Fruit fly (Drosophila melanogaster) whole organism, prepupa: ENCODE measurements around the gene rtv.

Experiments
- Blimp-1 ChIP-seq: fragments of 200-800 bp; sonication (Bioruptor generic); optimal IDR thresholded peaks from 3 replicates; lab custom pipeline; 2017; ENCODE audit warnings: missing biosample characterization, missing genetic modification characterization, mild to moderate bottlenecking, moderate library complexity, missing genetic modification reagents
- CG10631 ChIP-seq: fragments of 200-800 bp; sonication (Bioruptor generic); optimal IDR thresholded peaks from 2 replicates; lab custom pipeline; 2016; ENCODE audit warnings: missing biosample characterization, missing genetic modification characterization
- CG10669 ChIP-seq: fragments of 200-800 bp; sonication (Bioruptor generic); optimal IDR thresholded peaks from 3 replicates; lab custom pipeline; 2018; ENCODE audit warnings: missing biosample characterization, mild to moderate bottlenecking, missing genetic modification characterization, moderate library complexity
- CG11294 ChIP-seq: fragments of 200-800 bp; sonication (Bioruptor generic); IDR thresholded peaks from 2 replicates; pipeline ENCODE4 v1.3.6; 2022; ENCODE audit warnings: missing biosample characterization, missing genetic modification characterization
- CG1621 ChIP-seq: fragments of 200-800 bp; sonication (Bioruptor generic); optimal IDR thresholded peaks from 3 replicates; lab custom pipeline; 2018; ENCODE audit warnings: missing biosample characterization, mild to moderate bottlenecking, missing genetic modification characterization
- CG16779 ChIP-seq: fragments of 200-800 bp; sonication (Bioruptor generic); optimal IDR thresholded peaks from 3 replicates; lab custom pipeline; 2017; ENCODE audit warnings: missing biosample characterization, mild to moderate bottlenecking, missing genetic modification characterization
- CG3032 ChIP-seq: fragments of 200-800 bp; optimal IDR thresholded peaks from 2 replicates; lab custom pipeline; 2019; ENCODE audit warnings: missing biosample characterization, mild to moderate bottlenecking, missing genetic modification characterization, moderate library complexity
- CG31627 ChIP-seq: fragments of 200-800 bp; sonication (Bioruptor generic); optimal IDR thresholded peaks from 3 replicates; lab custom pipeline; 2016; ENCODE audit warnings: missing biosample characterization, missing genetic modification characterization
- CG6163 ChIP-seq: fragments of 200-800 bp; sonication (Bioruptor generic); IDR thresholded peaks from 3 replicates; pipeline ENCODE4 v1.3.6; 2022; ENCODE audit warnings: missing biosample characterization, missing genetic modification characterization
- CG6792 ChIP-seq: fragments of 200-800 bp; sonication (Bioruptor generic); optimal IDR thresholded peaks from 3 replicates; lab custom pipeline; 2016; ENCODE audit warnings: missing biosample characterization, missing genetic modification characterization
- CG6808 ChIP-seq: fragments of 200-800 bp; sonication (Bioruptor generic); optimal IDR thresholded peaks from 3 replicates; lab custom pipeline; 2017; ENCODE audit warnings: missing biosample characterization, missing genetic modification characterization, mild to moderate bottlenecking, moderate library complexity, missing genetic modification reagents
- CG8319 ChIP-seq: fragments of 200-800 bp; sonication (Bioruptor generic); optimal IDR thresholded peaks from 3 replicates; lab custom pipeline; 2016; ENCODE audit warnings: missing biosample characterization, missing genetic modification characterization
- CG8632 ChIP-seq: fragments of 200-800 bp; sonication (Bioruptor generic); optimal IDR thresholded peaks from 3 replicates; lab custom pipeline; 2016; ENCODE audit warnings: missing biosample characterization, missing genetic modification characterization
- CG9139 ChIP-seq: fragments of 200-800 bp; sonication (Bioruptor generic); optimal IDR thresholded peaks from 3 replicates; lab custom pipeline; 2017; ENCODE audit warnings: missing biosample characterization, mild to moderate bottlenecking, missing genetic modification characterization
- Eip75B ChIP-seq: fragments of 200-800 bp; sonication (Bioruptor generic); optimal IDR thresholded peaks from 3 replicates; lab custom pipeline; 2016; ENCODE audit warnings: missing biosample characterization, missing genetic modification characterization
- Eip78C ChIP-seq: fragments of 200-800 bp; sonication (Bioruptor generic); peaks from one replicate; lab custom pipeline; 2016; ENCODE audit warnings: missing biosample characterization, missing genetic modification characterization
- Ets21C ChIP-seq: fragments of 200-800 bp; sonication (Bioruptor generic); optimal IDR thresholded peaks from 3 replicates; lab custom pipeline; 2016; ENCODE audit warnings: missing biosample characterization, missing genetic modification characterization
- Gug ChIP-seq: fragments of 200-800 bp; sonication (Bioruptor generic); IDR thresholded peaks from 2 replicates; pipeline ENCODE4 v1.3.6; 2022; ENCODE audit warnings: missing biosample characterization, missing genetic modification characterization
- Hr38 ChIP-seq: sonication (Bioruptor generic); optimal IDR thresholded peaks from 2 replicates; lab custom pipeline; 2016; ENCODE audit warnings: missing biosample characterization, missing genetic modification characterization
- Hr4 ChIP-seq: fragments of 200-800 bp; sonication (Bioruptor generic); optimal IDR thresholded peaks from 3 replicates; lab custom pipeline; 2016; ENCODE audit warnings: missing biosample characterization, missing genetic modification characterization
- Lpt ChIP-seq: fragments of 200-800 bp; sonication (Bioruptor generic); optimal IDR thresholded peaks from 3 replicates; lab custom pipeline; 2016; ENCODE audit warnings: missing biosample characterization, missing genetic modification characterization
- Met ChIP-seq: fragments of 200-800 bp; sonication (Bioruptor generic); optimal IDR thresholded peaks from 3 replicates; lab custom pipeline; 2016; ENCODE audit warnings: missing biosample characterization, missing genetic modification characterization
- Smox ChIP-seq: fragments of 200-800 bp; sonication (Bioruptor generic); optimal IDR thresholded peaks from 3 replicates; lab custom pipeline; 2016; ENCODE audit warnings: missing biosample characterization, missing genetic modification characterization
- Sox15 ChIP-seq: fragments of 200-800 bp; sonication (Bioruptor generic); optimal IDR thresholded peaks from 3 replicates; lab custom pipeline; 2016; ENCODE audit warnings: missing biosample characterization, missing genetic modification characterization
- achi ChIP-seq: fragments of 200-800 bp; sonication (Bioruptor generic); optimal IDR thresholded peaks from 3 replicates; lab custom pipeline; 2016; ENCODE audit warnings: missing biosample characterization, missing genetic modification characterization
- dac ChIP-seq: fragments of 200-800 bp; sonication (Bioruptor generic); optimal IDR thresholded peaks from 2 replicates; lab custom pipeline; 2017; ENCODE audit warnings: missing biosample characterization, mild to moderate bottlenecking, missing genetic modification characterization
- dsx ChIP-seq: fragments of 200-800 bp; optimal IDR thresholded peaks from 3 replicates; lab custom pipeline; 2019; ENCODE audit warnings: missing biosample characterization, mild to moderate bottlenecking, missing genetic modification characterization, moderate library complexity; ENCODE audit not compliant: poor library complexity, severe bottlenecking
- eg ChIP-seq: fragments of 200-800 bp; sonication (Bioruptor generic); IDR thresholded peaks from 3 replicates; pipeline ENCODE4 v1.3.6; 2022; ENCODE audit warnings: missing biosample characterization, missing genetic modification characterization
- fd59A ChIP-seq: fragments of 200-800 bp; sonication (Bioruptor generic); optimal IDR thresholded peaks from 2 replicates; lab custom pipeline; 2017; ENCODE audit warnings: missing biosample characterization, mild to moderate bottlenecking, missing genetic modification characterization, missing genetic modification reagents
- fd85E ChIP-seq: fragments of 200-800 bp; sonication (Bioruptor generic); optimal IDR thresholded peaks from 3 replicates; lab custom pipeline; 2016; ENCODE audit warnings: missing biosample characterization, missing genetic modification characterization
- salr ChIP-seq, 2 experiments: fragments of 200-800 bp; sonication (Bioruptor generic); optimal IDR thresholded peaks; 3 replicates each; lab custom pipeline; 2016 to 2018; ENCODE audit warnings: missing biosample characterization in 2 of 2, missing genetic modification characterization in 2 of 2, mild to moderate bottlenecking in 1 of 2
- svp ChIP-seq: fragments of 200-800 bp; sonication (Bioruptor generic); peaks from one replicate; lab custom pipeline; 2016; ENCODE audit warnings: missing biosample characterization, missing genetic modification characterization

Gene rtv

dm6 chrX:11146598-11147176 lies 7.1 kb downstream of the rtv start (continued):
- TF ChIP-seq Blimp-1 (GFP tag; lab: Kevin White, UChicago) (no peak), Ets21C (GFP tag; lab: Kevin White, UChicago) (no peak), CG9139 (GFP tag; lab: Kevin White, UChicago) (no peak), CG10669 (GFP tag; lab: Kevin White, UChicago) (peak; percentile 44), achi (peak; percentile 14), CG10631 (no peak), Met (GFP tag; lab: Kevin White, UChicago) (peak; percentile 16), Gug (GFP tag; lab: Robert Waterston, UW) (0 out of 2 replicates have a peak, but pooled peaks have one; percentile 9)

DNA sequence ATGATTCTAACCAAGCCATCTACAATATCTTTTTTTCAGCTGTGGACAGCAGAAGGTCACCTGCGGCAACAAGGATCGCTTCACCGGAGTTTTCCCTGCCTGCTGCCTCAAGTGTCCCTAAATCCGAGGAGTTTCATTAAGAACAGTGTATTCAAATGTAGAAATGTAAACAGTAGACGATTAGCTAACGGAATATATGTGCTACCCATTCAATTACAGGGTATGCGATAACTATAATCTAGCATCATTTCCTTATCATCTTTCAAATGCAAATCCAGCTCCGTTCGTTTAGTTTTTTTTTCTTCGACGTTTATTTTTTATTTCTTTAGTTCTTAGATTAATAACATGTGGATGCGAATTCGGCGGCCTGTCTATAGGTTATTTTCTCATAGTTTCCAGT lies 9.2 kb downstream of the rtv start:
- no peak for TF ChIP-seq eg
- no peak for TF ChIP-seq salr (GFP tag; optimal IDR thresholded peaks at IDR 0.05; lab: Kevin White, UChicago)
- TF ChIP-seq CG11294 (GFP tag; lab: Robert Waterston, UW): no peak
- TF ChIP-seq CG1621 (tag; lab: Kevin White, UChicago): no peak
- no peak for TF ChIP-seq CG8319 (GFP tag; lab: Kevin White, UChicago)
- no peak for TF ChIP-seq achi
- no peak for TF ChIP-seq CG6163 (GFP tag; lab: Robert Waterston, UW)
- no peak for TF ChIP-seq CG8632 (GFP tag; lab: Kevin White, UChicago)
- TF ChIP-seq CG16779 (tag; lab: Kevin White, UChicago): no peak
- no peak for TF ChIP-seq Hr4 (GFP tag; lab: Kevin White, UChicago)
- no peak for TF ChIP-seq fd59A (GFP tag; lab: Kevin White, UChicago)
- no peak for TF ChIP-seq CG10631
- no peak for TF ChIP-seq dac
- TF ChIP-seq Smox (GFP tag; lab: Kevin White, UChicago): no peak
- TF ChIP-seq Ets21C (GFP tag; lab: Kevin White, UChicago): no peak
- no peak for TF ChIP-seq CG3032
- no peak for TF ChIP-seq svp (GFP tag; lab: Kevin White, UChicago)
- no peak for TF ChIP-seq Lpt

DNA sequence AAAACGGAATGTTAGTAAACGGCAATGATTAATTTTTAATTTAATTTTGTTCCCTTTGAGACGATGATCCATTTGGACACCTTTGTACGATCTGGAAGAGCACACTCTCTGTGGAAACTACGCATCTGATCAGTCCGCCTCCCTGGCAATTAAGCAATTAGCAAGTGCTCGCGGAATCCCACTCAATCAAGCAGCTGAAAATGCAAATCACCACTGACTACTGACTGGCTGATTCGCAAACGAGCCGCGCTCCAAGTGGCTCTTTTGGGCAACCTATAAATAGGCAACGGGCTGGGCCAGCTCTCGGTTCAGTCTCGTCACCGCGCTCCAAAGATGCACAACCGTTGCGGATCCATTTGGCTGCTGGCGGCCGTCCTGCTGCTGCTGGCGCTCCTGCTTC lies 10.0 kb downstream of the rtv start, which contains the start of gene CG15201:
Gene CG15201 (plus strand): TSS at position 301 of the 400 bp plus-strand sequence.
- no peak for TF ChIP-seq fd85E
- TF ChIP-seq Hr38 (GFP tag; lab: Kevin White, UChicago): no peak
- TF ChIP-seq CG6792 (GFP tag; lab: Kevin White, UChicago): no peak
- no peak for TF ChIP-seq Sox15 (GFP tag; lab: Kevin White, UChicago)
- no peak for TF ChIP-seq Met (GFP tag; lab: Kevin White, UChicago)
- TF ChIP-seq Eip75B (GFP tag; lab: Kevin White, UChicago): no peak
- TF ChIP-seq Smox (GFP tag; lab: Kevin White, UChicago): no peak
- no peak for TF ChIP-seq CG31627 (GFP tag; lab: Kevin White, UChicago)

dm6 chrX:11141785-11142591 lies 11.8 kb downstream of the rtv start, which contains the start of the genes CG15199 and CG15202:
Gene CG15199 (minus strand): TSS chrX:11141835.
Gene CG15202 (plus strand): TSS chrX:11142541.
- TF ChIP-seq Met (GFP tag; lab: Kevin White, UChicago): peak; percentile 4
- no peak for TF ChIP-seq CG6808 (GFP tag; lab: Kevin White, UChicago)
- peak; percentile 68 for TF ChIP-seq Eip78C (GFP tag; lab: Kevin White, UChicago)
- no peak for TF ChIP-seq dsx (GFP tag; lab: Kevin White, UChicago)
